Worm (Caenorhabditis elegans): Measurements from ENCODE around the gene C14A4.7.

The C14A4.7 gene

DNA sequence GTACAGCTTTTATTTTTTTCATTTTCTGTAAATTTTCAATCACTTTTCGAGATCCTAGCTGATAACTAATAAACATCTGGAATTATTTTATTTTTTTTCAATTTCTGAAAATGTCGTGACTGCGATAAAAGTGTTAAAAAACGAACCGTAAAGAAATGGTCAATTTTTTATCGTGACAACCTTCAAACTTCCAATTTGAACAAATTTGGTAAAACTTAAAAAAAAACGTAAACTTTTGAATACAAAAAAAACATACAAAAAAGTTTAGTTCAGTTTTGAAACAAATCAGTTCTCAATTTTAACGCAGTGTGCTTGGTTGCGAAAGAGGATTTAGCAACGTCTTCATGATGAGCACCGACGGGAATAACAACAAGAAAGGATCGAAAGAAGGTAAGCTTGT lies 24.4 kb downstream of the C14A4.7 start, which contains the start of gene C06A1.3:
C06A1.3 (plus strand) TSS at position 301 of the 400 bp plus-strand sequence.
- no peak for TF ChIP-seq fos-1 (tag; optimal IDR thresholded peaks at IDR 0.05)
- no peak for TF ChIP-seq egl-27 (tag; optimal IDR thresholded peaks at IDR 0.05)
- no peak for TF ChIP-seq skn-1 (tag; optimal IDR thresholded peaks at IDR 0.05)
- TF ChIP-seq nhr-77 (tag; optimal IDR thresholded peaks at IDR 0.05), result no peak
- no peak for TF ChIP-seq zag-1 (tag; optimal IDR thresholded peaks at IDR 0.05)
- TF ChIP-seq lsy-12 (tag; optimal IDR thresholded peaks at IDR 0.05), result no peak
- TF ChIP-seq nhr-76 (tag; optimal IDR thresholded peaks at IDR 0.05), result no peak
- no peak for TF ChIP-seq elt-1 (tag; optimal IDR thresholded peaks at IDR 0.05)
- no peak for TF ChIP-seq ceh-16 (tag; optimal IDR thresholded peaks at IDR 0.05)
- TF ChIP-seq mdl-1 (tag; optimal IDR thresholded peaks at IDR 0.05), result no peak
- no peak for TF ChIP-seq egl-5 (tag; optimal IDR thresholded peaks at IDR 0.05)
- no peak for TF ChIP-seq elt-2 (tag; optimal IDR thresholded peaks at IDR 0.05)
- no peak for TF ChIP-seq fkh-2 (tag; optimal IDR thresholded peaks at IDR 0.05)
- TF ChIP-seq ztf-11 (tag; optimal IDR thresholded peaks at IDR 0.05), result no peak

DNA sequence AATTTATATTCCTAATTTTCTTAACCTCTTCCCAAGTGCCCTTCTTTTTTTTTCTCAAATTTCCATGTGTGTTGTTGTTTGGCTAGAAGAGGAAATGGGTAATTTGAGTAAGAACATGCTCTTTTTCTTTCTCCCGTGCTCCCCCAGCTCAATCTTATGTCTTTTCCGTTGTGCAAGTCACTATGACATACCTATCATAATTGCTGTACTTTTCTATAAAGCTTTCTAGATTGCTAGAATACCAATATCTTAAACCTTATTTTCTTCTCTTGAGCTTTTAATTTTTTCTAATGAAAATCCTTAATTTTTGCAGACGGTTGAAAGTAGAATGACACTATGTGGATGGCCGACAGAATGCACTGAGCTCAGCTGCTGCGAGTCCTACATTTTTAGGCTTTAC lies 26.1 kb downstream of the C14A4.7 start, which contains the start of gene txt-13:
txt-13 (plus strand) TSS at position 301 of the 400 bp plus-strand sequence.
- TF ChIP-seq fos-1 (tag; optimal IDR thresholded peaks at IDR 0.05) (no peak), R02D3.7 (tag; optimal IDR thresholded peaks at IDR 0.05) (no peak), nfya-1 (tag; optimal IDR thresholded peaks at IDR 0.05; ENCODE audit: insufficient read depth) (no peak), lin-39 (tag; optimal IDR thresholded peaks at IDR 0.05) (no peak), tbx-2 (tag; optimal IDR thresholded peaks at IDR 0.05) (no peak), unc-62 (GFP tag; optimal IDR thresholded peaks at IDR 0.05) (no peak), ceh-28 (tag; optimal IDR thresholded peaks at IDR 0.05) (no peak), ceh-9 (tag; optimal IDR thresholded peaks at IDR 0.05) (no peak)

DNA sequence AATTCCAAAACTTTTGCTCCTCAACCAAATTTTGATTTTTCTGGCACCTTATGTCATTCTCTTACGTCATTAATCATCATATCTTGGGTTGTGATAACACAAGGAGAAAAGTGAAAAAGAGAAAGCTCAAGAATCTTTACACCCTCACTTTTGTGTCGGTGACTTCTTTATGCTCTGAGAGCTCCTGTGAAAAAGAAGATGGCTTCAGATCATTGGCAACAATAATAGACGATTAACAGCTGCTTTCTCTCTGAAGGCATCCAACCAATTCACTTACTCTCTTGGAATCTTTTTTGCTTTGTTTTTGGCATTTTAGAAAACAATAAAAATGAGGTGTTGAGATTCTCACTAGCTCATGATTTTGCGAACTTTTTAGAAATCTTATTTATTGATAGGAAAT lies 26.9 kb downstream of the C14A4.7 start:
- TF ChIP-seq nhr-11 (tag; optimal IDR thresholded peaks at IDR 0.05), result peak; percentile 49
- peak; percentile 18 for TF ChIP-seq nfya-1 (tag; optimal IDR thresholded peaks at IDR 0.05; ENCODE audit: insufficient read depth)
- TF ChIP-seq ztf-4 (tag; optimal IDR thresholded peaks at IDR 0.05), result no peak

DNA sequence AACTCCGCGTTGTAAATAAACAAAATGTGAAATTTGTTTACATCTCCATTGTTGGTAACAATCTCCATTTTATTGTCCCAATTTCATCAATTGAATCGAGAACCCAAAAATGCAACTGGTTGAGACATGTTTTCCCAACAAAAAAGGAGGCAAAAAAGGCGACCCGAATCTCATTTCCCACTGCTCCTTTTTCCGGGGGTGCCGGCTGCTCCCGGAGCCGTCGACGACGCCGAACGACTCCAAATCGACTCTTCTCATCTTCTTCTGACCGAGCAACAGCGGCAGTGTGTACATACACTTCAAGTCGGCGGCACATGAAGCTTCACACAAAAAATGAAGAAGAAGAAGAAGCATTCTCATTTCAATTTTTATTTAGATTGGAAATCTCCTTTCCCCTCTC lies 29.9 kb downstream of the C14A4.7 start:
- TF ChIP-seq egl-27 (tag; optimal IDR thresholded peaks at IDR 0.05) (no peak), fkh-10 (GFP tag; optimal IDR thresholded peaks at IDR 0.05) (peak; percentile 9)

DNA sequence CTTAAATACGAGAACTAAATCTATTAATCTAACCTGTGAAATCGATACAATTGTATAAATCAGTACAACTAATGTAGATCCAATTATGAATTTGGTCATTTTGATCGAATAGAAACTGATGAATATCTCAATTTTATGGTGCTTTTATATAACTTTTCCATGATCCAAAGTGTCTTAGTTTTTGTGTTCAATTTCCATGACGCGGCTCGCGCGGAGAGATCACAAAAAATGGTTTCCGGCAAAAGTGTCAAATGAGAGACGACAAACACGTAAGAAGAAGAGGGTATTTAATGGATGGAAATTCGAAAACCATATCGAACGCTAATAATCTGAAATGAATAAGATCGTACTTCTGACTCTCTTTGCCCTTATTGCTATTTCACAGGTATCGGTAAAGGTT lies 31.8 kb downstream of the C14A4.7 start, which contains the start of the genes C06A1.6 and C06A1.7:
C06A1.6 (minus strand) TSS at position 101 of the 400 bp plus-strand sequence.
C06A1.7 (plus strand) TSS at position 314 of the 400 bp plus-strand sequence.
- TF ChIP-seq elt-3 (tag; optimal IDR thresholded peaks at IDR 0.05), result no peak
- TF ChIP-seq unc-39 (tag; optimal IDR thresholded peaks at IDR 0.05), result no peak
- no peak for TF ChIP-seq tbx-2 (tag; optimal IDR thresholded peaks at IDR 0.05)
- TF ChIP-seq daf-12 (tag; optimal IDR thresholded peaks at IDR 0.05), result no peak
- no peak for TF ChIP-seq sea-2 (GFP tag; optimal IDR thresholded peaks at IDR 0.05)
- no peak for TF ChIP-seq egl-27 (tag; optimal IDR thresholded peaks at IDR 0.05)
- no peak for TF ChIP-seq lsy-12 (tag; optimal IDR thresholded peaks at IDR 0.05)
- TF ChIP-seq fkh-10 (GFP tag; optimal IDR thresholded peaks at IDR 0.05), result no peak
- TF ChIP-seq ceh-16 (tag; optimal IDR thresholded peaks at IDR 0.05), result no peak

DNA sequence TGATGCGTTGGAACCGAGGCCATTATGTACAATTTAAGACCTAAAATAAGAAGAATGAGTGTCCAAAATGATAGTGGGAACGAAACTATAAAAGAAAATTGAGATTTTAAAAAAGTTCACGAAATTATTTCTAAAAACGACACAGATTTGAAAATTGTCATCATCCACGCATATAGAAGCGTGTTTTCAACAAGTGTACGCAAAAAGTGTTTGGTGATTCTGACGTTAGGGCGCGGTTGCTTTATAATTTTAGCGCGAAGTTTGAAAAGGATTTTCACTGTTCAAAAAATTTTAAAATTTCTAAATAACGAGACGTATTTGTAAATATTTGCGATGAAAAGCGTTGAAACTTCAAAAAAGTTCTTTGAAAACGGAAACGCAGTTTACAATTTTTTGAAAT lies 33.0 kb downstream of the C14A4.7 start, which contains the start of gene cdc-48.1:
cdc-48.1 (minus strand) TSS at position 40 of the 400 bp plus-strand sequence.
- TF ChIP-seq nhr-77 (tag; optimal IDR thresholded peaks at IDR 0.05) (peak; percentile 97), nhr-23 (tag; optimal IDR thresholded peaks at IDR 0.05) (peak; percentile 100), nhr-43 (tag; optimal IDR thresholded peaks at IDR 0.05; ENCODE audit: poor library complexity, severe bottlenecking) (peak; percentile 99), nhr-76 (tag; optimal IDR thresholded peaks at IDR 0.05) (peak; percentile 94), lsy-12 (tag; optimal IDR thresholded peaks at IDR 0.05) (peak; percentile 100), fkh-2 (tag; optimal IDR thresholded peaks at IDR 0.05) (peak; percentile 95), egl-5 (tag; optimal IDR thresholded peaks at IDR 0.05) (peak; percentile 97), ceh-28 (tag; optimal IDR thresholded peaks at IDR 0.05) (peak; percentile 98), eor-1 (tag; optimal IDR thresholded peaks at IDR 0.05) (peak in 1 of 2 experiments; percentile 62), nhr-28 (tag; optimal IDR thresholded peaks at IDR 0.05) (peak; percentile 95), ceh-82 (tag; optimal IDR thresholded peaks at IDR 0.05) (peak; percentile 99), fos-1 (tag; optimal IDR thresholded peaks at IDR 0.05) (peak; percentile 100), nhr-25 (tag; optimal IDR thresholded peaks at IDR 0.05) (peak; percentile 100), daf-12 (tag; optimal IDR thresholded peaks at IDR 0.05) (peak; percentile 96), snpc-4 (tag; optimal IDR thresholded peaks at IDR 0.05) (peak; percentile 98), jun-1 (tag; optimal IDR thresholded peaks at IDR 0.05) (peak; percentile 99), skn-1 (tag; optimal IDR thresholded peaks at IDR 0.05) (peak; percentile 100), nhr-67 (tag; optimal IDR thresholded peaks at IDR 0.05) (peak; percentile 73), elt-1 (tag; optimal IDR thresholded peaks at IDR 0.05) (peak; percentile 97), ztf-4 (tag; optimal IDR thresholded peaks at IDR 0.05) (peak; percentile 96), lin-39 (tag; optimal IDR thresholded peaks at IDR 0.05) (peak; percentile 99), R02D3.7 (tag; optimal IDR thresholded peaks at IDR 0.05) (peak; percentile 98), nhr-12 (tag; optimal IDR thresholded peaks at IDR 0.05) (no peak), ztf-11 (tag; optimal IDR thresholded peaks at IDR 0.05) (peak; percentile 54), nfya-1 (tag; optimal IDR thresholded peaks at IDR 0.05; ENCODE audit: insufficient read depth) (peak; percentile 99), egl-27 (tag; optimal IDR thresholded peaks at IDR 0.05) (peak; percentile 99), ceh-9 (tag; optimal IDR thresholded peaks at IDR 0.05) (no peak), fkh-10 (GFP tag; optimal IDR thresholded peaks at IDR 0.05) (peak; percentile 100), tbx-2 (tag; optimal IDR thresholded peaks at IDR 0.05) (peak; percentile 97), ama-1 (optimal IDR thresholded peaks at IDR 0.05) (peak; percentile 93), nhr-11 (tag; optimal IDR thresholded peaks at IDR 0.05) (peak; percentile 100)
